Worm (Caenorhabditis elegans) whole organism, mixed stage, embryonic: ENCODE measurements around the gene grl-2.

ENCODE experiments used
- blmp-1 ChIP-seq: fragments of 150-350 bp; optimal IDR thresholded peaks from 2 replicates; lab custom pipeline; 2014; ENCODE audit warnings: missing biosample characterization, missing genetic modification characterization
- hlh-1 ChIP-seq: fragments of 150-350 bp; optimal IDR thresholded peaks from 2 replicates; lab custom pipeline; 2014; ENCODE audit warnings: missing biosample characterization, missing genetic modification reagents, missing genetic modification characterization
- lin-13 ChIP-seq: fragments of 150-350 bp; optimal IDR thresholded peaks from 2 replicates; lab custom pipeline; 2014; ENCODE audit warnings: missing biosample characterization, missing genetic modification characterization
- lin-32 ChIP-seq: fragments of 200-800 bp; sonication (Bioruptor generic); optimal IDR thresholded peaks from 2 replicates; lab custom pipeline; 2018; ENCODE audit warnings: mild to moderate bottlenecking, missing genetic modification characterization, missing compliant biosample characterization
- mep-1 ChIP-seq: fragments of 150-350 bp; optimal IDR thresholded peaks from 2 replicates; lab custom pipeline; 2017; ENCODE audit warnings: missing biosample characterization, missing genetic modification reagents, missing genetic modification characterization, inconsistent platforms
- unc-62 ChIP-seq: fragments of 150-350 bp; optimal IDR thresholded peaks from 2 replicates; lab custom pipeline; 2014; ENCODE audit warnings: missing biosample characterization, missing genetic modification reagents, missing genetic modification characterization

DNA sequence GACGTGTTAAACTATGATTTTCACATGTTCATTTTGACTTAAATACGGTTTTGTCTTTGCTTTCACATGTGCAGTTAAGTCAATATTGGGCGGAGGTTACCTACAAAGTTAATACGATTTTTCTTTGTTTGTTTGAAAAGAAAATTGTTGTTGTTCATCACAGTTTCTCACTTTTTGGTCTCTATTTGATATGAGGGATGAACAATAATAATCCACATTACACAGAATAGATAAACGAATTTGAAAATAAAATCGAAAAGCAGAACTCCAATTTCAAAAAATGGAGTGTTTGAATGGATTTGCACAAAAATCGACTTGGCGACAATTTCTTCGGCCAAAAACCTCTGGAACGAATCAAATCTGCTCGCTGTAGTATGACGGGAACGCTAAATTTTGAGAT, 38.1 kb upstream of the grl-2 start, which contains the start of gene ttr-29:
- TF ChIP-seq lin-32 (GFP tag; lab: Kevin White, UChicago) (no peak), unc-62 (GFP tag; lab: Kevin White, UChicago) (no peak), mep-1 (no peak), hlh-1 (tag; lab: Kevin White, UChicago) (no peak), blmp-1 (tag; lab: Kevin White, UChicago) (no peak), lin-13 (tag; lab: Kevin White, UChicago) (no peak)
